Fruit fly (Drosophila melanogaster): Measurements from ENCODE around the gene Eip78C.

Gene Eip78C

DNA sequence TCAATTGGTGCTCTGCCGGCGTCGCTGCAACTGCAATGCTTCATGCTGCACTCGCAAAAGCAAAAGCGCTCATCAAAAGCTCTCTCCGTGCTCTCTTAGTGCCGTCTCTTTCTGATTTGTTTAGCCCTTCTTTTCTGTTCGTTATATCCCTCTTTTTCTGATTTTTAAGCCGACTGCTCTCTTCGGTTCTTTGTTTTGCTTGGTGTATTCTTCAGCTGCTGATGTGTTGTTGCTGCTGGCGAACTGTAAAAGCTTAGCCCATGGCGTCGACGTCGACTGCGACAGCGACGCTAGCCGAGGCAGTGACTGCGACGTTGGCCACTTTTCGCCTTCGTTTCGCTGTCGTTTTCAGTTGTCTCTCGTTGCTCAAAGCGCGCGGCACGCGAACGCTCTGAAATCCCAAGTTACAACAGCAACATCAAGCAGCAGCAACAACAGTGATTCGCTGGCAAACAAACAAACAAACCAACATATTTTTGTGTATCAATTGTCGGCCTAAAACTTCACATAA lies 13.6 kb downstream of the Eip78C start (continued):
- no peak for TF ChIP-seq CG18619 (GFP tag; optimal IDR thresholded peaks at IDR 0.05)
- TF ChIP-seq sob (GFP tag; IDR thresholded peaks at IDR 0.05) = no peak
- TF ChIP-seq cg (GFP tag; optimal IDR thresholded peaks at IDR 0.05) = peak; percentile 31

DNA sequence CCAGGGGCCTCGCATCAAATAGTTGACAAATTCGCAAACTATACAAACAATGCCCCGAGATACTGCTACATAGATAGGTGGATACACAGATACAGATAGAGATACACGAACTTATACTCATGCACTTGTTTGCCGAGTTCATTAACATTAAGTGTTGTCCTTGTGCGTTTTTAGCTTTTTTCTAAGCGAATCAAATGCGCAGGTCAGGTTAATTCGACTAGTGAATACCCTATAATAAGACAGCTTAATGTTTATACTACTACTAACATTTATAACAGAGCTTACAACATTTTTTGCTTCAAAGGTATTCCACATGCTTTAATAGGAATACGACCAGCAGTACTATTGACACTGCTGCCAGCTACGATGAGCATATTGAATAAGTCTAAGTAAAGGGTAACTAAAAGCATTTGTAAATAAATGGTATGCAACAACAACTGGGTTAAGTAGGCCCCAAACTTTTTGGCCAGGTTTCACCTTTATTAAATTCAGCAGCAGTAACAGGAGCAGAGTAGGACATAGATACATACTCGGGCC lies 15.1 kb downstream of the Eip78C start:
- TF ChIP-seq row (GFP tag; IDR thresholded peaks at IDR 0.05) = peak; percentile 42; the same call in 2 of the 3 replicates
- no peak for TF ChIP-seq zfh1 (GFP tag; IDR thresholded peaks at IDR 0.05)
- peak; percentile 47 for TF ChIP-seq CG12769 (tag; optimal IDR thresholded peaks at IDR 0.05)
- no peak for TF ChIP-seq Bdp1 (GFP tag; optimal IDR thresholded peaks at IDR 0.05)
- TF ChIP-seq Mes4 (GFP tag; optimal IDR thresholded peaks at IDR 0.05) = no peak
- TF ChIP-seq Dip3 (GFP tag; optimal IDR thresholded peaks at IDR 0.05) = no peak
- TF ChIP-seq CG12299 (tag; optimal IDR thresholded peaks at IDR 0.05) = no peak
- no peak for TF ChIP-seq Eip74EF (GFP tag; optimal IDR thresholded peaks at IDR 0.05)
- TF ChIP-seq Doc3 (GFP tag; IDR thresholded peaks at IDR 0.05; ENCODE audit: partially characterized antibody) = no peak
- TF ChIP-seq wek (GFP tag; optimal IDR thresholded peaks at IDR 0.05) = no peak
- no peak for TF ChIP-seq z (GFP tag; IDR thresholded peaks at IDR 0.05)
- TF ChIP-seq HmgZ (tag; optimal IDR thresholded peaks at IDR 0.05) = no peak
- no peak for TF ChIP-seq unc-4 (GFP tag; IDR thresholded peaks at IDR 0.05; ENCODE audit: partially characterized antibody)
- no peak for TF ChIP-seq Tbp (GFP tag; optimal IDR thresholded peaks at IDR 0.05)
- TF ChIP-seq CG4328 (GFP tag; optimal IDR thresholded peaks at IDR 0.05) = no peak
- TF ChIP-seq Ets97D (GFP tag; optimal IDR thresholded peaks at IDR 0.05) = no peak
- TF ChIP-seq jing (GFP tag; optimal IDR thresholded peaks at IDR 0.05) = peak; percentile 10
- no peak for TF ChIP-seq Hsf (GFP tag; optimal IDR thresholded peaks at IDR 0.05)
- TF ChIP-seq salm (tag; optimal IDR thresholded peaks at IDR 0.05) = no peak
- TF ChIP-seq tio (GFP tag; optimal IDR thresholded peaks at IDR 0.05) = no peak
- no peak for TF ChIP-seq CG6654 (GFP tag; optimal IDR thresholded peaks at IDR 0.05)
- no peak for TF ChIP-seq zen (tag; optimal IDR thresholded peaks at IDR 0.05)
- no peak for TF ChIP-seq pzg (GFP tag; optimal IDR thresholded peaks at IDR 0.05)
- no peak for TF ChIP-seq CG31365 (tag; optimal IDR thresholded peaks at IDR 0.05)
- TF ChIP-seq CG12219 (GFP tag; optimal IDR thresholded peaks at IDR 0.05) = no peak
- TF ChIP-seq ase (GFP tag; IDR thresholded peaks at IDR 0.05) = no peak
- TF ChIP-seq fd102C (GFP tag; optimal IDR thresholded peaks at IDR 0.05) = no peak
- no peak for TF ChIP-seq Ravus (GFP tag; IDR thresholded peaks at IDR 0.05)
- no peak for TF ChIP-seq HLH54F (GFP tag; optimal IDR thresholded peaks at IDR 0.05)
- no peak for TF ChIP-seq grau (tag; optimal IDR thresholded peaks at IDR 0.05)
- TF ChIP-seq ash1 (GFP tag; optimal IDR thresholded peaks at IDR 0.05) = no peak
- no peak for TF ChIP-seq ap (GFP tag; IDR thresholded peaks at IDR 0.05)
- TF ChIP-seq dati (GFP tag; IDR thresholded peaks at IDR 0.05) = no peak
- TF ChIP-seq Hr78 (GFP tag; optimal IDR thresholded peaks at IDR 0.05) = no peak
- TF ChIP-seq cwo (GFP tag; optimal IDR thresholded peaks at IDR 0.05) = no peak
- no peak for TF ChIP-seq CG10209 (GFP tag; optimal IDR thresholded peaks at IDR 0.05)
- peak; percentile 13 for TF ChIP-seq lab (GFP tag; optimal IDR thresholded peaks at IDR 0.05)
- TF ChIP-seq NfI (GFP tag; optimal IDR thresholded peaks at IDR 0.05) = no peak
- no peak for TF ChIP-seq kah (GFP tag; optimal IDR thresholded peaks at IDR 0.05)
- TF ChIP-seq Sox102F (GFP tag; optimal IDR thresholded peaks at IDR 0.05) = peak; percentile 1
- TF ChIP-seq Aef1 (GFP tag; IDR thresholded peaks at IDR 0.05) = no peak
- no peak for TF ChIP-seq CG18619 (GFP tag; optimal IDR thresholded peaks at IDR 0.05)
- no peak for TF ChIP-seq jigr1 (GFP tag; IDR thresholded peaks at IDR 0.05)
- no peak for TF ChIP-seq CG7372 (GFP tag; IDR thresholded peaks at IDR 0.05)
- TF ChIP-seq ssp (GFP tag; IDR thresholded peaks at IDR 0.05) = no peak
- no peak for TF ChIP-seq CG8290 (GFP tag; optimal IDR thresholded peaks at IDR 0.05)
- peak in 1 of 2 experiments; percentile 22 for TF ChIP-seq CG8290 (tag; optimal IDR thresholded peaks at IDR 0.05)

Measured in whole organism, embryonic.